Fruit fly (Drosophila melanogaster) S2 (cell line): ENCODE results near the gene NimB5.

Experiments used
- CG8478 ChIP-seq: fragments of >200 bp; optimal IDR thresholded peaks from 2 replicates; lab custom pipeline; 2018
- CTCF ChIP-seq, 2 experiments: fragments of >200 bp; optimal IDR thresholded peaks; 2 replicates each; lab custom pipeline; 2018

Gene NimB5

dm6 chr2L:13969876-13970275 lies at the start of gene NimB5, which contains the start of gene NimB4:
Gene NimB5, plus strand, starts transcription at chr2L:13970177.
Gene NimB4, minus strand, starts transcription at chr2L:13969976.
- TF ChIP-seq CTCF (optimal IDR thresholded peaks at IDR 0.05; lab: Kevin White, UChicago) (no peak), CG8478 (lab: Kevin White, UChicago) (no peak)

- TF ChIP-seq CTCF (optimal IDR thresholded peaks at IDR 0.05; lab: Kevin White, UChicago): no peak
- TF ChIP-seq CG8478 (lab: Kevin White, UChicago): no peak
Observed at dm6 chr2L:13923453-13923852, 46.5 kb upstream of the NimB5 start, which contains the start of gene Vajk1. Gene Vajk1, minus strand, starts transcription at chr2L:13923553.

- TF ChIP-seq CTCF (optimal IDR thresholded peaks at IDR 0.05; lab: Kevin White, UChicago) (no peak), CG8478 (lab: Kevin White, UChicago) (no peak)
Observed at dm6 chr2L:13923984-13924383, 46.0 kb upstream of the NimB5 start.

dm6 chr2L:13925699-13926098 lies 44.3 kb upstream of the NimB5 start:
- TF ChIP-seq CTCF (optimal IDR thresholded peaks at IDR 0.05; lab: Kevin White, UChicago): no peak
- no peak for TF ChIP-seq CG8478 (lab: Kevin White, UChicago)

dm6 chr2L:13928461-13928860 lies 41.5 kb upstream of the NimB5 start:
- no peak for TF ChIP-seq CG8478 (lab: Kevin White, UChicago)
- no peak for TF ChIP-seq CTCF (optimal IDR thresholded peaks at IDR 0.05; lab: Kevin White, UChicago)

dm6 chr2L:13931318-13931717 lies 38.7 kb upstream of the NimB5 start, which contains the start of gene CG42711:
Gene CG42711, minus strand, starts transcription at chr2L:13931362.
- TF ChIP-seq CTCF (optimal IDR thresholded peaks at IDR 0.05; lab: Kevin White, UChicago) (no peak), CG8478 (lab: Kevin White, UChicago) (no peak)

dm6 chr2L:13934542-13935065 lies 35.4 kb upstream of the NimB5 start, which contains the start of gene Vajk2:
Gene Vajk2, minus strand, starts transcription at chr2L:13934692.
- TF ChIP-seq CTCF (optimal IDR thresholded peaks at IDR 0.05; lab: Kevin White, UChicago): no peak
- TF ChIP-seq CG8478 (lab: Kevin White, UChicago): no peak

- no peak for TF ChIP-seq CTCF (optimal IDR thresholded peaks at IDR 0.05; lab: Kevin White, UChicago)
- no peak for TF ChIP-seq CG8478 (lab: Kevin White, UChicago)
Observed at dm6 chr2L:13947476-13947875, 22.5 kb upstream of the NimB5 start, which contains the start of gene Vajk3. Gene Vajk3, minus strand, starts transcription at chr2L:13947476.

- TF ChIP-seq CG8478 (lab: Kevin White, UChicago) (no peak), CTCF (optimal IDR thresholded peaks at IDR 0.05; lab: Kevin White, UChicago) (no peak)
Observed at dm6 chr2L:13949789-13950188, 20.2 kb upstream of the NimB5 start.

dm6 chr2L:13955775-13956174 lies 14.2 kb upstream of the NimB5 start:
- no peak for TF ChIP-seq CG8478 (lab: Kevin White, UChicago)
- TF ChIP-seq CTCF (optimal IDR thresholded peaks at IDR 0.05; lab: Kevin White, UChicago): no peak

- TF ChIP-seq CG8478 (lab: Kevin White, UChicago): no peak
- TF ChIP-seq CTCF (optimal IDR thresholded peaks at IDR 0.05; lab: Kevin White, UChicago): no peak
Observed at dm6 chr2L:13957239-13957638, 12.7 kb upstream of the NimB5 start, which contains the start of gene NimA. Gene NimA, plus strand, starts transcription at chr2L:13957539.

dm6 chr2L:13960399-13960798 lies 9.6 kb upstream of the NimB5 start:
- TF ChIP-seq CG8478 (lab: Kevin White, UChicago): no peak
- TF ChIP-seq CTCF (optimal IDR thresholded peaks at IDR 0.05; lab: Kevin White, UChicago): no peak

dm6 chr2L:13963467-13964122 lies 6.4 kb upstream of the NimB5 start, which contains the start of gene NimB1:
Gene NimB1, plus strand, starts transcription at chr2L:13963507.
- TF ChIP-seq CTCF (optimal IDR thresholded peaks at IDR 0.05; lab: Kevin White, UChicago): no peak
- TF ChIP-seq CG8478 (lab: Kevin White, UChicago): no peak

dm6 chr2L:13966732-13967316 lies 3.2 kb upstream of the NimB5 start, which contains the start of gene NimB2:
Gene NimB2, minus strand, starts transcription at chr2L:13967018.
- TF ChIP-seq CG8478 (lab: Kevin White, UChicago): no peak
- no peak for TF ChIP-seq CTCF (optimal IDR thresholded peaks at IDR 0.05; lab: Kevin White, UChicago)

- TF ChIP-seq CTCF (optimal IDR thresholded peaks at IDR 0.05; lab: Kevin White, UChicago): no peak
- TF ChIP-seq CG8478 (lab: Kevin White, UChicago): no peak
Observed at dm6 chr2L:13967846-13968350, 2.1 kb upstream of the NimB5 start, which contains the start of gene NimB3. Gene NimB3, minus strand, starts transcription at chr2L:13967985.
